Worm (Caenorhabditis elegans) whole organism, young adult: ENCODE measurements around the gene stg-2.

ENCODE experiments used
- B0019.2 ChIP-seq: fragments of 200-800 bp; sonication (Bioruptor generic); conservative IDR thresholded peaks from 2 replicates; pipeline ENCODE4 v1.3.6; 2022; ENCODE audit warnings: missing genetic modification reagents, missing genetic modification characterization, missing compliant biosample characterization
- B0336.3 ChIP-seq: fragments of 200-800 bp; sonication (Bioruptor generic); IDR thresholded peaks from 2 replicates; pipeline ENCODE4 v1.3.6; 2022; ENCODE audit warnings: missing genetic modification characterization, missing compliant biosample characterization
- F57A8.1 ChIP-seq: fragments of 200-800 bp; sonication (Bioruptor generic); optimal IDR thresholded peaks from 2 replicates; lab custom pipeline; 2018; ENCODE audit warnings: mild to moderate bottlenecking, missing genetic modification characterization, moderate library complexity, missing compliant biosample characterization
- Y53G8AR.9 ChIP-seq: fragments of 200-800 bp; sonication (Bioruptor generic); conservative IDR thresholded peaks from 2 replicates; pipeline ENCODE4 v1.3.6; 2022; ENCODE audit warnings: missing genetic modification reagents, missing genetic modification characterization, missing compliant biosample characterization
- Y95B8A.8 ChIP-seq: fragments of 200-800 bp; sonication (Bioruptor generic); IDR thresholded peaks from 2 replicates; pipeline ENCODE4 v1.3.6; 2022; ENCODE audit warnings: missing genetic modification reagents, missing genetic modification characterization, missing compliant biosample characterization
- ZK185.1 ChIP-seq: sonication (generic microtip); optimal IDR thresholded peaks from 2 replicates; lab custom pipeline; 2016; ENCODE audit warnings: mild to moderate bottlenecking, missing genetic modification characterization, missing compliant biosample characterization; ENCODE audit not compliant: poor library complexity, severe bottlenecking
- akir-1 ChIP-seq: fragments of 200-800 bp; sonication (Bioruptor generic); optimal IDR thresholded peaks from 2 replicates; lab custom pipeline; 2018; ENCODE audit warnings: mild to moderate bottlenecking, missing genetic modification characterization, moderate library complexity, missing compliant biosample characterization
- aptf-3 ChIP-seq: fragments of 200-800 bp; sonication (Bioruptor generic); IDR thresholded peaks from 2 replicates; pipeline ENCODE4 v1.3.6; 2022; ENCODE audit warnings: missing genetic modification characterization, missing compliant biosample characterization
- atf-7 ChIP-seq: sonication (generic microtip); optimal IDR thresholded peaks from 2 replicates; lab custom pipeline; 2017; ENCODE audit warnings: mild to moderate bottlenecking, missing genetic modification characterization, missing compliant biosample characterization
- athp-1 ChIP-seq: sonication (generic microtip); optimal IDR thresholded peaks from 2 replicates; lab custom pipeline; 2017; ENCODE audit warnings: mild to moderate bottlenecking, missing genetic modification characterization, missing compliant biosample characterization
- attf-3 ChIP-seq: fragments of 200-800 bp; sonication (Bioruptor generic); conservative IDR thresholded peaks from 2 replicates; pipeline ENCODE4 v1.3.6; 2022; ENCODE audit warnings: missing genetic modification reagents, missing genetic modification characterization, missing compliant biosample characterization
- attf-5 ChIP-seq: fragments of 200-800 bp; sonication (Bioruptor generic); optimal IDR thresholded peaks from 2 replicates; lab custom pipeline; 2018; ENCODE audit warnings: mild to moderate bottlenecking, missing genetic modification characterization, missing compliant biosample characterization
- bed-1 ChIP-seq: fragments of 200-800 bp; sonication (Bioruptor generic); IDR thresholded peaks from 2 replicates; pipeline ENCODE4 v1.3.6; 2022; ENCODE audit warnings: missing genetic modification reagents, missing genetic modification characterization, missing compliant biosample characterization
- ccch-3 ChIP-seq: fragments of 200-800 bp; sonication (Bioruptor generic); optimal IDR thresholded peaks from 2 replicates; lab custom pipeline; 2018; ENCODE audit warnings: mild to moderate bottlenecking, missing genetic modification characterization, missing compliant biosample characterization
- cebp-2 ChIP-seq: fragments of 200-800 bp; sonication (Bioruptor generic); IDR thresholded peaks from 2 replicates; pipeline ENCODE4 v1.3.6; 2022; ENCODE audit warnings: missing genetic modification characterization, missing compliant biosample characterization
- chd-7 ChIP-seq: sonication (generic microtip); optimal IDR thresholded peaks from 2 replicates; lab custom pipeline; 2016; ENCODE audit warnings: mild to moderate bottlenecking, missing genetic modification characterization, moderate library complexity, missing compliant biosample characterization
- dox-1 ChIP-seq: fragments of 200-800 bp; sonication (Bioruptor generic); IDR thresholded peaks from 2 replicates; pipeline ENCODE4 v1.3.6; 2022; ENCODE audit warnings: missing genetic modification reagents, missing genetic modification characterization, missing compliant biosample characterization
- dpl-1 ChIP-seq: fragments of 150-350 bp; optimal IDR thresholded peaks from 2 replicates; lab custom pipeline; 2014; ENCODE audit warnings: missing biosample characterization, missing genetic modification reagents, missing genetic modification characterization
- egrh-3 ChIP-seq: fragments of 200-800 bp; sonication (Bioruptor generic); IDR thresholded peaks from 2 replicates; pipeline ENCODE4 v1.3.6; 2022; ENCODE audit warnings: missing genetic modification reagents, missing genetic modification characterization, missing compliant biosample characterization
- ets-4 ChIP-seq: fragments of 200-800 bp; sonication (Bioruptor generic); optimal IDR thresholded peaks from 2 replicates; lab custom pipeline; 2018; ENCODE audit warnings: mild to moderate bottlenecking, missing genetic modification characterization, missing compliant biosample characterization
- fkh-3 ChIP-seq: sonication (generic microtip); optimal IDR thresholded peaks from 2 replicates; lab custom pipeline; 2016; ENCODE audit warnings: mild to moderate bottlenecking, missing genetic modification characterization, missing compliant biosample characterization
- hlh-26 ChIP-seq: fragments of 200-800 bp; sonication (Bioruptor generic); conservative IDR thresholded peaks from 2 replicates; pipeline ENCODE4 v1.3.6; 2022; ENCODE audit warnings: missing genetic modification reagents, missing genetic modification characterization, missing compliant biosample characterization
- let-607 ChIP-seq, 2 experiments: fragments of 200-800 bp in 1 of 2; sonication (Bioruptor generic) in 1 of 2; sonication (generic microtip) in 1 of 2; optimal IDR thresholded peaks; 2 replicates each; lab custom pipeline; 2016 to 2018; ENCODE audit warnings: mild to moderate bottlenecking in 2 of 2, missing compliant biosample characterization in 2 of 2, missing genetic modification characterization in 2 of 2, moderate library complexity in 2 of 2, missing genotype in 1 of 2
- lin-26 ChIP-seq: fragments of 200-800 bp; sonication (Bioruptor generic); IDR thresholded peaks from 2 replicates; pipeline ENCODE4 v1.3.6; 2022; ENCODE audit warnings: missing genetic modification reagents, missing genetic modification characterization, missing compliant biosample characterization
- lin-54 ChIP-seq: fragments of 200-800 bp; sonication (Bioruptor generic); optimal IDR thresholded peaks from 2 replicates; lab custom pipeline; 2018; ENCODE audit warnings: mild to moderate bottlenecking, missing genetic modification characterization, missing compliant biosample characterization
- madf-10 ChIP-seq: sonication (generic microtip); optimal IDR thresholded peaks from 2 replicates; lab custom pipeline; 2016; ENCODE audit warnings: mild to moderate bottlenecking, missing genetic modification characterization, missing compliant biosample characterization
- madf-8 ChIP-seq: fragments of 200-800 bp; sonication (Bioruptor generic); conservative IDR thresholded peaks from 2 replicates; pipeline ENCODE4 v1.3.6; 2022; ENCODE audit warnings: missing genetic modification reagents, missing genetic modification characterization, missing compliant biosample characterization
- nfya-2 ChIP-seq: fragments of 200-800 bp; sonication (Bioruptor generic); IDR thresholded peaks from 2 replicates; pipeline ENCODE4 v1.3.6; 2022; ENCODE audit warnings: missing genetic modification reagents, missing genetic modification characterization, missing compliant biosample characterization
- nhr-179 ChIP-seq: sonication (generic microtip); optimal IDR thresholded peaks from 2 replicates; lab custom pipeline; 2016; ENCODE audit warnings: mild to moderate bottlenecking, missing genetic modification characterization, missing compliant biosample characterization
- nhr-80 ChIP-seq: sonication (generic microtip); optimal IDR thresholded peaks from 2 replicates; lab custom pipeline; 2016; ENCODE audit warnings: missing genetic modification characterization, missing compliant biosample characterization
- sea-2 ChIP-seq: fragments of 200-800 bp; sonication (Bioruptor generic); IDR thresholded peaks from 2 replicates; pipeline ENCODE4 v1.3.6; 2022; ENCODE audit warnings: missing genetic modification characterization, missing compliant biosample characterization
- snpc-1.1 ChIP-seq: sonication (generic microtip); optimal IDR thresholded peaks from 2 replicates; lab custom pipeline; 2017; ENCODE audit warnings: missing genetic modification characterization, mild to moderate bottlenecking, missing compliant biosample characterization, antibody characterized with exemption, moderate library complexity, missing genotype, missing genetic modification reagents; ENCODE audit not compliant: insufficient read depth
- snpc-4 ChIP-seq, 5 experiments: fragments of 150-350 bp in 1 of 5; sonication (generic microtip) in 4 of 5; optimal IDR thresholded peaks; 2 replicates each; lab custom pipeline; 2014 to 2018; ENCODE audit warnings: missing genetic modification characterization in 5 of 5, missing biosample characterization in 3 of 5, antibody characterized with exemption in 2 of 5, mild to moderate bottlenecking in 2 of 5, missing compliant biosample characterization in 2 of 5, missing genotype in 2 of 5, moderate library complexity in 2 of 5, missing genetic modification reagents in 1 of 5
- somi-1 ChIP-seq: fragments of 200-800 bp; sonication (Bioruptor generic); optimal IDR thresholded peaks from 2 replicates; lab custom pipeline; 2018; ENCODE audit warnings: mild to moderate bottlenecking, missing genetic modification characterization, missing compliant biosample characterization
- zfh-2 ChIP-seq: fragments of 200-800 bp; sonication (Bioruptor generic); conservative IDR thresholded peaks from 2 replicates; pipeline ENCODE4 v1.3.6; 2022; ENCODE audit warnings: missing genetic modification reagents, missing genetic modification characterization, missing compliant biosample characterization
- ztf-18 ChIP-seq: sonication (generic microtip); optimal IDR thresholded peaks from 2 replicates; lab custom pipeline; 2016; ENCODE audit warnings: missing genotype, mild to moderate bottlenecking, missing genetic modification characterization, missing compliant biosample characterization

stg-2 gene

DNA sequence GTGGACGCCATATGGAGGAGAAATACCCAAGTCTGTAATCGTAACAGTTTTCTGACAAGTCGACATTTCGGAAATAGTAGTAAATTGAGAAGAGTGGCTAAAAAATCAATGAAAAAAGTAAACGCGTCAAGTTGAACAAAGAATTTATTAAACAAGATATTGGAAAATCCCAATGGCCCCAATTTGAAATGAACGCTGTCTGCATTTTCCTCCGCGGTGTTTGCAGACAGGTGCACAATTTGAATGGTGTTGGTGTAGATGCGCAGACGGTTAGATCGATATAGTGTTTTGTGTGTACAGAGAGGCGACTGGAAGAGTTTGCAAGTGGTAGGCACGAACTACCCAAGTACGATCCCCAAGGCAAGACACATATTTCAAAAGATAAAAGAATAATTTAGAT, 38.7 kb downstream of the stg-2 start, which contains the start of the genes H35N09.2 and H35N09.1 (continued):
- peak; percentile 32 for TF ChIP-seq nhr-80 (tag; lab: Kevin White, UChicago)
- no peak for TF ChIP-seq attf-3
- TF ChIP-seq madf-10 = no peak
- peak; percentile 42 for TF ChIP-seq lin-54
- TF ChIP-seq chd-7 (tag; lab: Kevin White, UChicago) = no peak

DNA sequence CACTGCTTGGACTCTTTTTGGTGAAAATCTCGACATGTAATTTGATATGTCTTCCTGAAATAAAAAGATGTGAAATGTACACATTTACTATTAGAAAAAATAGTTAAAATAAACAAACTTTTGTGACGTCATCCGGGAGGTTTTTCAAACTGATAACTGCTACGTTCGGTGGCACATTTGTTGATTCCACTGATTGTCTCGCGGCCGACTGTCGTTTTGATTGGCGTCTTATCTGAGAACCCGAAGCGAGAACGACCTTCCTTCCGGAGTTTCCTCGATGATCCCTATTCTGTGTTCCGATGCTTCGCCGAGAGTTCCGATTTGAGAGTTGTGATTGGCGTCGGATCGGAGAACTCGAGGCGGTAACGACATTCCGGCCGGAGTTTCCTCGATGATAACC, 39.6 kb downstream of the stg-2 start:
- TF ChIP-seq snpc-1.1 (tag; lab: Kevin White, UChicago) = no peak
- TF ChIP-seq B0336.3 (GFP tag; lab: Robert Waterston, UW) = peak; percentile 35; the same call in 1 of the 2 replicates
- 0 out of 2 replicates have a peak, but pooled peaks have one; percentile 29 for TF ChIP-seq zfh-2
- TF ChIP-seq ccch-3 (GFP tag; lab: Kevin White, UChicago) = no peak
- TF ChIP-seq nhr-179 (tag; lab: Kevin White, UChicago) = no peak
- TF ChIP-seq ets-4 (GFP tag; lab: Kevin White, UChicago) = peak; percentile 8
- TF ChIP-seq let-607 (tag; optimal IDR thresholded peaks at IDR 0.05; lab: Kevin White, UChicago) = peak in 1 of 2 experiments; percentile 22
- no peak for TF ChIP-seq somi-1 (GFP tag; lab: Kevin White, UChicago)
- TF ChIP-seq athp-1 (tag; lab: Kevin White, UChicago) = no peak
- TF ChIP-seq attf-5 (GFP tag; lab: Kevin White, UChicago) = no peak
- peak; percentile 63 for TF ChIP-seq dox-1 (GFP tag; lab: Robert Waterston, UW)
- peak; percentile 88 for TF ChIP-seq nhr-80 (tag; lab: Kevin White, UChicago)
- TF ChIP-seq aptf-3 (GFP tag; lab: Robert Waterston, UW) = no peak
- peak; percentile 88 for TF ChIP-seq atf-7

DNA sequence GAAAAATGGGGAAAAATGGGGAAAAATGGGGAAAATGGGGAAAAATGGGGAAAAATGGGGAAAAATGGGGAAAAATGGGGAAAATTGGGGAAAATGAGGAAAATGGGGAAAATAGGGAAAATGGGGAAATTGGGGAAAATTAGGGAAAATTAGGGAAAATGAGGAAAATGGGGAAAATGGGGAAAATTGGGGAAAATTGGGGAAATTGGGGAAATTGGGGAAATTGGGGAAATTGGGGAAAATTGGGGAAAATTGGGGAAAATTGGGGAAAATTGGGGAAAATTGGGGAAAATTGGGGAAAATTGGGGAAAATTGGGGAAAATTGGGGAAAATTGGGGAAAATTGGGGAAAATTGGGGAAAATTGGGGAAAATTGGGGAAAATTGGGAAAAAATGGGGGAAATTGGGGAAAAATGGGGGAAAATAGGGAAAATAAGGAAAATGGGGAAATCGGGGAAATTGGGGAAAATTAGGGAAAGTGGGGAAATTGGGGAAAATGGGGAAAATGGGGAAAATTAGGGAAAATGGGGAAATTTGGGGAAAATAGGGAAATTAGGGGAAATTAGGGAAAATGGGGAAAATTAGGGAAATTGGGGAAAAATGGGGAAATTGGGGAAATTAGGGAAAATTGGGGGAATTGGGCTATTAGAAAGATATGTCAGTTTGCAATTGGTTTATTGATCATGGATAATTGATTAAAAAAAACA, 40.8 kb downstream of the stg-2 start:
- no peak for TF ChIP-seq Y95B8A.8 (GFP tag; lab: Robert Waterston, UW)
- TF ChIP-seq cebp-2 (GFP tag; lab: Robert Waterston, UW) = 0 out of 2 replicates have a peak, but pooled peaks have one; percentile 26
- no peak for TF ChIP-seq dpl-1 (GFP tag; lab: Kevin White, UChicago)

DNA sequence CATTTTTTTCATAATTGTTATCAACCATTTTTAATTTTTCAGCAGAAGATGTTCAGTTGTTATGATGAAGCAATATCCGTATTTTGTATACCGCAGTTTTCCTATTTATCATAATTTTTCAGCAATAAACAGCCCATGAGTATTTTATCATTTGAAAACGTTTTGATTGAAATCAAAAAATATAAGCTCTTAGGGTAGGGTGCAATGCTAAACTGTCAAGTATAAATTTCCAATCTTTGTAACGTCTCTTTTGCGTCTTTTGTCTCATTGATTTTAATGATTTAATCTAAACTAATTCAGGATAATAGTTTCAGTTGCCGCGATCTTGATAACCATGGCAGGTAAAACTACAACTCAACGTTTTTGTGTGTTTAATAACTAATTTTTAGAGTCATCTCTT, 42.5 kb downstream of the stg-2 start, which contains the start of gene F18E9.1:
F18E9.1 (plus strand) TSS at position 301 of the 400 bp plus-strand sequence.
- TF ChIP-seq lin-26 (GFP tag; lab: Robert Waterston, UW) (no peak), sea-2 (GFP tag; lab: Robert Waterston, UW) (no peak), ZK185.1 (tag; lab: Kevin White, UChicago) (no peak), hlh-26 (GFP tag; lab: Robert Waterston, UW) (no peak), Y53G8AR.9 (no peak), athp-1 (tag; lab: Kevin White, UChicago) (no peak), bed-1 (GFP tag; lab: Robert Waterston, UW) (no peak), fkh-3 (no peak), nhr-179 (tag; lab: Kevin White, UChicago) (no peak), madf-8 (GFP tag; lab: Robert Waterston, UW) (no peak), ccch-3 (GFP tag; lab: Kevin White, UChicago) (no peak), ztf-18 (tag; lab: Kevin White, UChicago) (no peak)

DNA sequence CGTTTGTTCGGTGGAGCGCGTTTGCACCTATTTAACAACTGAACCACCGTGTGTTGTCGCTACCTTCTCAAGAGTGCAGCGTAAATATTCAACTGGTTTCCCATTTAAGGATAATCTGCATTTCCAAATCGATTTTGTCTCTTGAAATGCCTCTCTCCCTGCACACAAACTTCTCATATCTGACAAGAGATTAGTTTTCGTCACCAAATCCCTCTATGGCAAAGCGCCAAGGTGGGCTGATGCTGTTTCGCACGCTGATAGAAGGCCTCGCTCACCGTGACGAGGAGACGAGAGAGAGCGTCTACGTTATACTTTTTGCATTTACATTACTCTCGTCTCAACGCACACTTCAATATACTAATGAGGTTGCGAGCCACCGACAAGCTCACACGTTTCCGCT, 44.0 kb downstream of the stg-2 start:
- TF ChIP-seq F57A8.1 (GFP tag; lab: Kevin White, UChicago) (no peak), ztf-18 (tag; lab: Kevin White, UChicago) (no peak), dox-1 (GFP tag; lab: Robert Waterston, UW) (no peak), B0019.2 (no peak), akir-1 (GFP tag; lab: Kevin White, UChicago) (no peak), egrh-3 (GFP tag; lab: Robert Waterston, UW) (no peak), nfya-2 (no peak), snpc-4 (GFP tag; optimal IDR thresholded peaks at IDR 0.05; lab: Kevin White, UChicago) (no peak), snpc-4 (tag; optimal IDR thresholded peaks at IDR 0.05; lab: Kevin White, UChicago) (no peak)
